Fruit fly (Drosophila melanogaster): Measurements from ENCODE around the gene Hacd2.

dm6 chr2L:13475254-13475653 is 29.8 kb upstream of the Hacd2 start:
- TF ChIP-seq Hr96 (GFP tag; optimal IDR thresholded peaks at IDR 0.05), result no peak
- TF ChIP-seq CG5204 (GFP tag; optimal IDR thresholded peaks at IDR 0.05), result no peak
- no peak for TF ChIP-seq CG11617 (GFP tag; optimal IDR thresholded peaks at IDR 0.05)
- TF ChIP-seq ovo (GFP tag; optimal IDR thresholded peaks at IDR 0.05), result no peak
- no peak for TF ChIP-seq CG12768 (GFP tag; optimal IDR thresholded peaks at IDR 0.05)
- TF ChIP-seq CG7101 (tag; optimal IDR thresholded peaks at IDR 0.05), result no peak
